Fruit fly (Drosophila melanogaster) whole organism, embryonic: ENCODE measurements around the gene Hr78.

ENCODE experiments used
- B-H1 ChIP-seq: fragments of 200-800 bp; sonication (Bioruptor generic); IDR thresholded peaks from 3 replicates; pipeline ENCODE4 v1.3.6; 2022; ENCODE audit warnings: missing biosample characterization, missing genetic modification characterization
- CG1024 ChIP-seq: fragments of 200-800 bp; sonication (Bioruptor generic); IDR thresholded peaks from 2 replicates; pipeline ENCODE4 v1.3.6; 2022; ENCODE audit warnings: missing biosample characterization, missing genetic modification characterization
- CG10274 ChIP-seq: fragments of 200-800 bp; sonication (Bioruptor generic); optimal IDR thresholded peaks from 3 replicates; lab custom pipeline; 2017; ENCODE audit warnings: missing biosample characterization, mild to moderate bottlenecking, missing genetic modification characterization
- CG10543 ChIP-seq: fragments of 200-800 bp; sonication (Bioruptor generic); optimal IDR thresholded peaks from 3 replicates; lab custom pipeline; 2017; ENCODE audit warnings: missing biosample characterization, mild to moderate bottlenecking, missing genetic modification characterization, moderate library complexity
- CG12104 ChIP-seq: fragments of 200-800 bp; sonication (Bioruptor generic); optimal IDR thresholded peaks from 3 replicates; lab custom pipeline; 2016; ENCODE audit warnings: missing biosample characterization, missing genetic modification characterization
- CG12744 ChIP-seq: fragments of 200-800 bp; sonication (Bioruptor generic); optimal IDR thresholded peaks from 2 replicates; lab custom pipeline; 2016; ENCODE audit warnings: missing biosample characterization, missing genetic modification characterization
- CG13287 ChIP-seq: fragments of 200-800 bp; sonication (Bioruptor generic); IDR thresholded peaks from 2 replicates; pipeline ENCODE4 v1.3.6; 2022; ENCODE audit warnings: missing biosample characterization, missing genetic modification characterization; ENCODE audit not compliant: partially characterized antibody
- CG14014 ChIP-seq: fragments of 200-800 bp; sonication (Bioruptor generic); IDR thresholded peaks from 2 replicates; pipeline ENCODE4 v1.3.6; 2022; ENCODE audit warnings: missing biosample characterization, missing genetic modification characterization
- CG14050 ChIP-seq: fragments of 200-800 bp; sonication (Bioruptor generic); IDR thresholded peaks from 3 replicates; pipeline ENCODE4 v1.3.6; 2022; ENCODE audit warnings: missing biosample characterization, missing genetic modification characterization
- CG15514 ChIP-seq: fragments of 200-800 bp; sonication (Bioruptor generic); optimal IDR thresholded peaks from 3 replicates; lab custom pipeline; 2017; ENCODE audit warnings: missing biosample characterization, missing genetic modification characterization, mild to moderate bottlenecking, moderate library complexity, missing genetic modification reagents
- CG2202 ChIP-seq: fragments of 200-800 bp; sonication (Bioruptor generic); optimal IDR thresholded peaks from 2 replicates; lab custom pipeline; 2018; ENCODE audit warnings: missing biosample characterization, mild to moderate bottlenecking, missing genetic modification characterization
- CG32772 ChIP-seq: fragments of 200-800 bp; sonication (Bioruptor generic); IDR thresholded peaks from 2 replicates; pipeline ENCODE4 v1.3.6; 2022; ENCODE audit warnings: missing biosample characterization, missing genetic modification characterization
- CG33213 ChIP-seq: fragments of 200-800 bp; sonication (Bioruptor generic); optimal IDR thresholded peaks from 3 replicates; lab custom pipeline; 2016; ENCODE audit warnings: missing biosample characterization, missing genetic modification characterization
- CG34376 ChIP-seq: fragments of 200-800 bp; sonication (Bioruptor generic); optimal IDR thresholded peaks from 2 replicates; lab custom pipeline; 2018; ENCODE audit warnings: missing biosample characterization, mild to moderate bottlenecking, missing genetic modification characterization
- CG43689 ChIP-seq: fragments of 200-800 bp; sonication (Bioruptor generic); IDR thresholded peaks from 2 replicates; pipeline ENCODE4 v1.3.6; 2022; ENCODE audit warnings: missing biosample characterization, missing genetic modification characterization
- CG4424 ChIP-seq: fragments of 200-800 bp; sonication (Bioruptor generic); optimal IDR thresholded peaks from 3 replicates; lab custom pipeline; 2016; ENCODE audit warnings: missing biosample characterization, missing genetic modification characterization
- CG4707 ChIP-seq: fragments of 200-800 bp; sonication (Bioruptor generic); optimal IDR thresholded peaks from 2 replicates; lab custom pipeline; 2018; ENCODE audit warnings: missing biosample characterization, mild to moderate bottlenecking, missing genetic modification characterization, moderate library complexity
- CG4730 ChIP-seq: fragments of 200-800 bp; sonication (Bioruptor generic); IDR thresholded peaks from 2 replicates; pipeline ENCODE4 v1.3.6; 2022; ENCODE audit warnings: missing biosample characterization, missing genetic modification characterization
- CG7556 ChIP-seq: fragments of 200-800 bp; sonication (Bioruptor generic); optimal IDR thresholded peaks from 2 replicates; lab custom pipeline; 2017; ENCODE audit warnings: missing biosample characterization, mild to moderate bottlenecking, missing genetic modification characterization
- CG9797 ChIP-seq: fragments of 200-800 bp; sonication (Bioruptor generic); optimal IDR thresholded peaks from 3 replicates; lab custom pipeline; 2018; ENCODE audit warnings: missing biosample characterization, mild to moderate bottlenecking, missing genetic modification characterization
- CG9817 ChIP-seq: fragments of 200-800 bp; sonication (Bioruptor generic); optimal IDR thresholded peaks from 2 replicates; lab custom pipeline; 2018; ENCODE audit warnings: missing biosample characterization, mild to moderate bottlenecking, missing genetic modification characterization, moderate library complexity
- CG9876 ChIP-seq: fragments of 200-800 bp; sonication (Bioruptor generic); optimal IDR thresholded peaks from 2 replicates; lab custom pipeline; 2016; ENCODE audit warnings: missing biosample characterization, missing genetic modification characterization
- Dp ChIP-seq: fragments of 200-800 bp; sonication (Bioruptor generic); optimal IDR thresholded peaks from 2 replicates; lab custom pipeline; 2018; ENCODE audit warnings: missing biosample characterization, mild to moderate bottlenecking, missing genetic modification characterization, moderate library complexity
- Fer2 ChIP-seq: fragments of 200-800 bp; sonication (Bioruptor generic); optimal IDR thresholded peaks from 2 replicates; lab custom pipeline; 2018; ENCODE audit warnings: missing biosample characterization, mild to moderate bottlenecking, missing genetic modification characterization, moderate library complexity
- Gsc ChIP-seq: fragments of 200-800 bp; sonication (Bioruptor generic); IDR thresholded peaks from 2 replicates; pipeline ENCODE4 v1.3.6; 2022; ENCODE audit warnings: missing biosample characterization, missing genetic modification characterization
- HLH3B ChIP-seq: fragments of 200-800 bp; sonication (Bioruptor generic); IDR thresholded peaks from 2 replicates; pipeline ENCODE4 v1.3.6; 2022; ENCODE audit warnings: missing biosample characterization, missing genetic modification characterization
- Lim3 ChIP-seq: fragments of 200-800 bp; sonication (Bioruptor generic); IDR thresholded peaks from 2 replicates; pipeline ENCODE4 v1.3.6; 2022; ENCODE audit warnings: missing biosample characterization, missing genetic modification characterization
- NK7.1 ChIP-seq: fragments of 200-800 bp; sonication (Bioruptor generic); optimal IDR thresholded peaks from 3 replicates; lab custom pipeline; 2016; ENCODE audit warnings: missing biosample characterization, missing genetic modification characterization
- Vsx1 ChIP-seq: fragments of 200-800 bp; sonication (Bioruptor generic); optimal IDR thresholded peaks from 2 replicates; lab custom pipeline; 2017; ENCODE audit warnings: missing biosample characterization, mild to moderate bottlenecking, missing genetic modification characterization, missing genetic modification reagents
- ab ChIP-seq: fragments of 200-800 bp; sonication (Bioruptor generic); optimal IDR thresholded peaks from 2 replicates; lab custom pipeline; 2016; ENCODE audit warnings: missing biosample characterization, missing genetic modification characterization
- bbx ChIP-seq: fragments of 200-800 bp; sonication (Bioruptor generic); IDR thresholded peaks from 2 replicates; pipeline ENCODE4 v1.3.6; 2022; ENCODE audit warnings: missing biosample characterization, missing genetic modification characterization; ENCODE audit not compliant: partially characterized antibody
- ci ChIP-seq: fragments of 200-800 bp; sonication (Bioruptor generic); IDR thresholded peaks from 3 replicates; pipeline ENCODE4 v1.3.6; 2022; ENCODE audit warnings: missing biosample characterization, missing genetic modification characterization
- corto ChIP-seq: fragments of 200-800 bp; sonication (Bioruptor generic); optimal IDR thresholded peaks from 2 replicates; lab custom pipeline; 2016; ENCODE audit warnings: missing biosample characterization, mild to moderate bottlenecking, missing genetic modification characterization, moderate library complexity
- croc ChIP-seq: fragments of 200-800 bp; sonication (Bioruptor generic); conservative IDR thresholded peaks from 3 replicates; pipeline ENCODE4 v1.3.6; 2022; ENCODE audit warnings: missing biosample characterization, missing genetic modification characterization
- exex ChIP-seq: fragments of 200-800 bp; sonication (Bioruptor generic); optimal IDR thresholded peaks from 4 replicates; lab custom pipeline; 2018; ENCODE audit warnings: missing biosample characterization, mild to moderate bottlenecking, missing genetic modification characterization, moderate library complexity
- fd64A ChIP-seq: fragments of 200-800 bp; sonication (Bioruptor generic); optimal IDR thresholded peaks from 3 replicates; lab custom pipeline; 2018; ENCODE audit warnings: missing biosample characterization, mild to moderate bottlenecking, missing genetic modification characterization
- gro ChIP-seq: fragments of 200-800 bp; sonication (Bioruptor generic); optimal IDR thresholded peaks from 2 replicates; lab custom pipeline; 2016; ENCODE audit warnings: missing biosample characterization, missing genetic modification characterization
- kay ChIP-seq: fragments of 200-800 bp; sonication (Bioruptor generic); optimal IDR thresholded peaks from 2 replicates; lab custom pipeline; 2016; ENCODE audit warnings: missing biosample characterization, missing genetic modification characterization
- lmd ChIP-seq: fragments of 200-800 bp; sonication (Bioruptor generic); IDR thresholded peaks from 2 replicates; pipeline ENCODE4 v1.3.6; 2022; ENCODE audit warnings: missing biosample characterization, missing genetic modification characterization
- lov ChIP-seq, 2 experiments: fragments of 200-800 bp in 1 of 2; fragments of >200 bp in 1 of 2; sonication (Bioruptor generic) in 1 of 2; IDR thresholded peaks in 1 of 2; optimal IDR thresholded peaks in 1 of 2; 2 replicates in 1 of 2; 3 replicates in 1 of 2; pipeline versions ENCODE4 v1.3.6 to Lab custom; 2017 to 2022; ENCODE audit warnings: missing biosample characterization in 1 of 2, missing genetic modification characterization in 1 of 2
- nau ChIP-seq: fragments of 200-800 bp; sonication (Bioruptor generic); optimal IDR thresholded peaks from 3 replicates; lab custom pipeline; 2017; ENCODE audit warnings: missing biosample characterization, mild to moderate bottlenecking, missing genetic modification characterization, missing genetic modification reagents
- nmo ChIP-seq: fragments of 200-800 bp; sonication (Bioruptor generic); optimal IDR thresholded peaks from 2 replicates; lab custom pipeline; 2018; ENCODE audit warnings: missing biosample characterization, mild to moderate bottlenecking, missing genetic modification characterization, moderate library complexity
- peb ChIP-seq: fragments of 200-800 bp; sonication (Bioruptor generic); IDR thresholded peaks from 2 replicates; pipeline ENCODE4 v1.3.6; 2022; ENCODE audit warnings: missing biosample characterization, missing genetic modification characterization
- pzg ChIP-seq: fragments of 200-800 bp; sonication (Bioruptor generic); optimal IDR thresholded peaks from 3 replicates; lab custom pipeline; 2018; ENCODE audit warnings: missing biosample characterization, mild to moderate bottlenecking, missing genetic modification characterization, moderate library complexity
- repo ChIP-seq: fragments of 200-800 bp; sonication (Bioruptor generic); optimal IDR thresholded peaks from 2 replicates; lab custom pipeline; 2016; ENCODE audit warnings: missing biosample characterization, missing genetic modification characterization
- schlank ChIP-seq: fragments of 200-800 bp; sonication (Bioruptor generic); optimal IDR thresholded peaks from 2 replicates; lab custom pipeline; 2018; ENCODE audit warnings: missing biosample characterization, mild to moderate bottlenecking, missing genetic modification characterization
- sna ChIP-seq: fragments of 200-800 bp; sonication (Bioruptor generic); IDR thresholded peaks from 2 replicates; pipeline ENCODE4 v1.3.6; 2022; ENCODE audit warnings: missing biosample characterization, missing genetic modification characterization; ENCODE audit not compliant: partially characterized antibody
- tin ChIP-seq: fragments of 200-800 bp; sonication (Bioruptor generic); optimal IDR thresholded peaks from 3 replicates; lab custom pipeline; 2016; ENCODE audit warnings: missing biosample characterization, missing genetic modification characterization
- toy ChIP-seq: fragments of 200-800 bp; sonication (Bioruptor generic); IDR thresholded peaks from 2 replicates; pipeline ENCODE4 v1.3.6; 2022; ENCODE audit warnings: missing biosample characterization, missing genetic modification characterization
- ttk ChIP-seq: fragments of 200-800 bp; sonication (Bioruptor generic); IDR thresholded peaks from 2 replicates; pipeline ENCODE4 v2.1.2; 2022; ENCODE audit warnings: missing biosample characterization, missing genetic modification characterization
- vfl ChIP-seq: fragments of 200-800 bp; sonication (Bioruptor generic); optimal IDR thresholded peaks from 2 replicates; lab custom pipeline; 2016; ENCODE audit warnings: missing biosample characterization, missing genetic modification characterization

Hr78 gene

dm6 chr3L:21483837-21484236, 13.5 kb downstream of the Hr78 start (continued):
- TF ChIP-seq ab (GFP tag; lab: Kevin White, UChicago) (no peak), NK7.1 (GFP tag; lab: Kevin White, UChicago) (no peak), exex (tag; lab: Kevin White, UChicago) (no peak), CG9817 (no peak), CG4707 (GFP tag; lab: Kevin White, UChicago) (no peak), CG4730 (GFP tag; lab: Robert Waterston, UW) (no peak), lmd (no peak; the same call in 1 of the 2 replicates), nmo (GFP tag; lab: Kevin White, UChicago) (peak; percentile 35), HLH3B (GFP tag; lab: Robert Waterston, UW) (no peak), B-H1 (no peak), CG4424 (GFP tag; lab: Kevin White, UChicago) (peak; percentile 25), lov (optimal IDR thresholded peaks at IDR 0.05; lab: Kevin White, UChicago) (no peak), lov (GFP tag; IDR thresholded peaks at IDR 0.05; lab: Robert Waterston, UW) (no peak), toy (GFP tag; lab: Robert Waterston, UW) (no peak), CG9876 (GFP tag; lab: Kevin White, UChicago) (no peak), ttk (GFP tag; lab: Robert Waterston, UW) (no peak), CG32772 (GFP tag; lab: Robert Waterston, UW) (no peak), Vsx1 (no peak), CG10543 (no peak), ci (GFP tag; lab: Robert Waterston, UW) (peak; percentile 71; the same call in 2 of the 3 replicates), CG2202 (no peak), repo (GFP tag; lab: Kevin White, UChicago) (no peak), CG12104 (GFP tag; lab: Kevin White, UChicago) (no peak), CG34376 (GFP tag; lab: Kevin White, UChicago) (no peak), sna (GFP tag; lab: Robert Waterston, UW) (no peak), CG12744 (GFP tag; lab: Kevin White, UChicago) (peak; percentile 1), Dp (peak; percentile 46), CG43689 (GFP tag; lab: Robert Waterston, UW) (no peak), CG7556 (GFP tag; lab: Kevin White, UChicago) (no peak), CG10274 (GFP tag; lab: Kevin White, UChicago) (no peak), kay (GFP tag; lab: Kevin White, UChicago) (no peak), nau (GFP tag; lab: Kevin White, UChicago) (no peak), CG9797 (GFP tag; lab: Kevin White, UChicago) (peak; percentile 29), fd64A (GFP tag; lab: Kevin White, UChicago) (no peak), tin (GFP tag; lab: Kevin White, UChicago) (peak; percentile 31), croc (GFP tag; lab: Robert Waterston, UW) (no peak), schlank (tag; lab: Kevin White, UChicago) (no peak), bbx (peak; percentile 8; the same call in 1 of the 2 replicates), peb (GFP tag; lab: Robert Waterston, UW) (no peak), gro (GFP tag; lab: Kevin White, UChicago) (peak; percentile 29), CG14014 (no peak), corto (no peak), CG13287 (GFP tag; lab: Robert Waterston, UW) (peak; percentile 60), CG14050 (GFP tag; lab: Robert Waterston, UW) (no peak), vfl (peak; percentile 9), CG1024 (GFP tag; lab: Robert Waterston, UW) (no peak), CG15514 (GFP tag; lab: Kevin White, UChicago) (peak; percentile 46), Lim3 (GFP tag; lab: Robert Waterston, UW) (no peak), CG33213 (GFP tag; lab: Kevin White, UChicago) (peak; percentile 77), pzg (peak; percentile 68), Fer2 (tag; lab: Kevin White, UChicago) (no peak), Gsc (no peak)
